Worm (Caenorhabditis elegans): ENCODE measurements around the gene clec-122.

- TF ChIP-seq blmp-1 (tag; optimal IDR thresholded peaks at IDR 0.05) (no peak), pqm-1 (tag; optimal IDR thresholded peaks at IDR 0.05) (no peak), dpl-1 (GFP tag; optimal IDR thresholded peaks at IDR 0.05) (no peak), hpl-2 (GFP tag; optimal IDR thresholded peaks at IDR 0.05) (no peak), snpc-4 (tag; optimal IDR thresholded peaks at IDR 0.05) (no peak), aha-1 (tag; optimal IDR thresholded peaks at IDR 0.05) (no peak), nhr-11 (tag; optimal IDR thresholded peaks at IDR 0.05) (no peak), egl-27 (tag; optimal IDR thresholded peaks at IDR 0.05) (no peak)
Measured at ce11 chrII:3078496-3078895, 27.4 kb upstream of the clec-122 start, which contains the start of gene copb-1.

Data from whole organism, L1 larva.